Fruit fly (Drosophila melanogaster) whole organism, wandering third instar larva: Measurements from ENCODE around the gene Hap40.
A peak's percentile ranks its signal among the peaks of the same experiment; 100 is the strongest.

ENCODE experiments used
- Abd-B ChIP-seq: fragments of >200 bp; optimal IDR thresholded peaks from 2 replicates; lab custom pipeline; 2017; ENCODE audit warnings: missing biosample characterization, missing genetic modification characterization
- CG32264 ChIP-seq: fragments of 200-800 bp; sonication (Bioruptor generic); optimal IDR thresholded peaks from 2 replicates; lab custom pipeline; 2016; ENCODE audit warnings: missing biosample characterization, missing genetic modification characterization
- CG9705 ChIP-seq: fragments of 200-800 bp; sonication (Bioruptor generic); optimal IDR thresholded peaks from 2 replicates; lab custom pipeline; 2018; ENCODE audit warnings: missing biosample characterization, mild to moderate bottlenecking, missing genetic modification characterization
- CrebA ChIP-seq: fragments of 200-800 bp; sonication (Bioruptor generic); optimal IDR thresholded peaks from 2 replicates; lab custom pipeline; 2016; ENCODE audit warnings: missing biosample characterization, mild to moderate bottlenecking, missing genetic modification characterization, borderline replicate concordance
- Dfd ChIP-seq: fragments of >200 bp; optimal IDR thresholded peaks from 2 replicates; lab custom pipeline; 2017; ENCODE audit warnings: missing biosample characterization, missing genetic modification characterization
- Dif ChIP-seq: fragments of 200-275, 200-300 bp; sonication (Bioruptor generic); optimal IDR thresholded peaks from 2 replicates; lab custom pipeline; 2018; ENCODE audit warnings: missing biosample characterization, missing genetic modification characterization; ENCODE audit not compliant: partially characterized antibody
- GATAd ChIP-seq: sonication (Bioruptor generic); optimal IDR thresholded peaks from 2 replicates; lab custom pipeline; 2016; ENCODE audit warnings: missing biosample characterization, missing genetic modification characterization
- HLH106 ChIP-seq: fragments of 200-800 bp; optimal IDR thresholded peaks from 3 replicates; lab custom pipeline; 2019; ENCODE audit warnings: missing biosample characterization, mild to moderate bottlenecking, missing genetic modification characterization, moderate library complexity
- Hnf4 ChIP-seq: fragments of 200-800 bp; sonication (Bioruptor generic); optimal IDR thresholded peaks from 2 replicates; lab custom pipeline; 2016; ENCODE audit warnings: missing biosample characterization, mild to moderate bottlenecking, missing genetic modification characterization
- Hr78 ChIP-seq: fragments of >200 bp; optimal IDR thresholded peaks from 2 replicates; lab custom pipeline; 2017; ENCODE audit warnings: missing biosample characterization, missing genetic modification characterization
- Hr83 ChIP-seq: fragments of 200-300 bp; sonication (Bioruptor generic); optimal IDR thresholded peaks from 2 replicates; lab custom pipeline; 2016; ENCODE audit warnings: missing biosample characterization, mild to moderate bottlenecking, missing genetic modification characterization, moderate library complexity; ENCODE audit not compliant: poor library complexity, severe bottlenecking
- Jra ChIP-seq: sonication (Bioruptor generic); optimal IDR thresholded peaks from 2 replicates; lab custom pipeline; 2016; ENCODE audit warnings: missing biosample characterization, missing genetic modification characterization
- Mio ChIP-seq: sonication (Bioruptor generic); optimal IDR thresholded peaks from 2 replicates; lab custom pipeline; 2016; ENCODE audit warnings: missing biosample characterization, missing genetic modification characterization
- Myc ChIP-seq: fragments of >200 bp; optimal IDR thresholded peaks from 2 replicates; lab custom pipeline; 2017
- N ChIP-seq: fragments of >200 bp; optimal IDR thresholded peaks from 2 replicates; lab custom pipeline; 2018; ENCODE audit warnings: missing biosample characterization, missing external identifiers, missing genetic modification characterization
- OdsH ChIP-seq: fragments of 200-800 bp; sonication (Bioruptor generic); optimal IDR thresholded peaks from 2 replicates; lab custom pipeline; 2016; ENCODE audit warnings: missing biosample characterization, mild to moderate bottlenecking, missing genetic modification characterization
- Rel ChIP-seq, 2 experiments: fragments of 200-800 bp; sonication (Bioruptor generic) in 1 of 2; optimal IDR thresholded peaks; 2 replicates in 1 of 2; 3 replicates in 1 of 2; lab custom pipeline; 2016 to 2019; ENCODE audit warnings: mild to moderate bottlenecking in 2 of 2, missing biosample characterization in 2 of 2, missing genetic modification characterization in 2 of 2, moderate library complexity in 1 of 2
- Sp1 ChIP-seq: fragments of 200-800 bp; sonication (Bioruptor generic); optimal IDR thresholded peaks from 3 replicates; lab custom pipeline; 2019; ENCODE audit warnings: missing biosample characterization, mild to moderate bottlenecking, missing genetic modification characterization, moderate library complexity
- Vsx2 ChIP-seq: fragments of 200-300, 225-300 bp; sonication (Bioruptor generic); optimal IDR thresholded peaks from 2 replicates; lab custom pipeline; 2018; ENCODE audit warnings: missing biosample characterization, missing genetic modification characterization; ENCODE audit not compliant: partially characterized antibody
- br ChIP-seq: fragments of 200-800 bp; sonication (Bioruptor generic); optimal IDR thresholded peaks from 2 replicates; lab custom pipeline; 2016; ENCODE audit warnings: missing biosample characterization, missing genetic modification characterization
- brk ChIP-seq: fragments of 200-800 bp; sonication (Bioruptor generic); optimal IDR thresholded peaks from 2 replicates; lab custom pipeline; 2016; ENCODE audit warnings: missing biosample characterization, mild to moderate bottlenecking, missing genetic modification characterization
- dl ChIP-seq, 2 experiments: fragments of 175-275, 200-275 bp in 1 of 2; fragments of 200-275 bp in 1 of 2; sonication (Bioruptor generic); optimal IDR thresholded peaks; lab custom pipeline; 2018; ENCODE audit warnings: mild to moderate bottlenecking in 2 of 2, missing biosample characterization in 2 of 2, missing genetic modification characterization in 2 of 2, moderate library complexity in 2 of 2; ENCODE audit not compliant: partially characterized antibody in 2 of 2, insufficient read depth in 1 of 2
- dmrt93B ChIP-seq: fragments of 200-800 bp; sonication (Bioruptor generic); optimal IDR thresholded peaks from 2 replicates; lab custom pipeline; 2018; ENCODE audit warnings: missing biosample characterization, mild to moderate bottlenecking, missing genetic modification characterization
- dsf ChIP-seq: sonication (Bioruptor generic); optimal IDR thresholded peaks from 2 replicates; lab custom pipeline; 2016; ENCODE audit warnings: missing biosample characterization, missing genetic modification characterization, borderline replicate concordance
- ey ChIP-seq: fragments of 200-800 bp; sonication (Bioruptor generic); optimal IDR thresholded peaks from 2 replicates; lab custom pipeline; 2016; ENCODE audit warnings: missing biosample characterization, missing genetic modification characterization
- foxo ChIP-seq, 2 experiments: fragments of 200-800 bp; sonication (Bioruptor generic); optimal IDR thresholded peaks; 2 replicates in 1 of 2; 3 replicates in 1 of 2; lab custom pipeline; 2016 to 2017; ENCODE audit warnings: missing biosample characterization in 2 of 2, missing genetic modification characterization in 2 of 2
- fru ChIP-seq: fragments of 200-800 bp; sonication (Bioruptor generic); optimal IDR thresholded peaks from 3 replicates; lab custom pipeline; 2016; ENCODE audit warnings: missing biosample characterization, mild to moderate bottlenecking, missing genetic modification characterization
- h ChIP-seq: fragments of 200-800 bp; sonication (Bioruptor generic); optimal IDR thresholded peaks from 3 replicates; lab custom pipeline; 2016; ENCODE audit warnings: missing biosample characterization, mild to moderate bottlenecking, missing genetic modification characterization
- jim ChIP-seq: fragments of 175-275, 200-325 bp; sonication (Bioruptor generic); optimal IDR thresholded peaks from 2 replicates; lab custom pipeline; 2016; ENCODE audit warnings: missing biosample characterization, mild to moderate bottlenecking, missing genetic modification characterization
- lola ChIP-seq: fragments of >200 bp; optimal IDR thresholded peaks from 2 replicates; lab custom pipeline; 2017; ENCODE audit warnings: missing biosample characterization, missing genetic modification characterization
- pan ChIP-seq: fragments of >200 bp; optimal IDR thresholded peaks from 2 replicates; lab custom pipeline; 2017
- psq ChIP-seq: fragments of 200-800 bp; sonication (Bioruptor generic); optimal IDR thresholded peaks from 3 replicates; lab custom pipeline; 2017; ENCODE audit warnings: missing biosample characterization, mild to moderate bottlenecking, missing genetic modification characterization, moderate library complexity
- rgr ChIP-seq: fragments of 200-800 bp; sonication (Bioruptor generic); optimal IDR thresholded peaks from 3 replicates; lab custom pipeline; 2016; ENCODE audit warnings: missing biosample characterization, mild to moderate bottlenecking, missing genetic modification characterization
- sage ChIP-seq: fragments of 200-800 bp; sonication (Bioruptor generic); optimal IDR thresholded peaks from 2 replicates; lab custom pipeline; 2016; ENCODE audit warnings: missing biosample characterization, mild to moderate bottlenecking, missing genetic modification characterization
- sv ChIP-seq: fragments of 200-800 bp; sonication (Bioruptor generic); optimal IDR thresholded peaks from 3 replicates; lab custom pipeline; 2016; ENCODE audit warnings: missing biosample characterization, missing genetic modification characterization
- tai ChIP-seq: sonication (Bioruptor generic); optimal IDR thresholded peaks from 2 replicates; lab custom pipeline; 2016; ENCODE audit warnings: missing biosample characterization, missing genetic modification characterization
- usp ChIP-seq: fragments of >200 bp; optimal IDR thresholded peaks from 2 replicates; lab custom pipeline; 2017; ENCODE audit warnings: missing biosample characterization, missing genetic modification characterization
- woc ChIP-seq: sonication (Bioruptor generic); optimal IDR thresholded peaks from 2 replicates; lab custom pipeline; 2016; ENCODE audit warnings: missing biosample characterization, mild to moderate bottlenecking, missing genetic modification characterization

Gene Hap40

DNA sequence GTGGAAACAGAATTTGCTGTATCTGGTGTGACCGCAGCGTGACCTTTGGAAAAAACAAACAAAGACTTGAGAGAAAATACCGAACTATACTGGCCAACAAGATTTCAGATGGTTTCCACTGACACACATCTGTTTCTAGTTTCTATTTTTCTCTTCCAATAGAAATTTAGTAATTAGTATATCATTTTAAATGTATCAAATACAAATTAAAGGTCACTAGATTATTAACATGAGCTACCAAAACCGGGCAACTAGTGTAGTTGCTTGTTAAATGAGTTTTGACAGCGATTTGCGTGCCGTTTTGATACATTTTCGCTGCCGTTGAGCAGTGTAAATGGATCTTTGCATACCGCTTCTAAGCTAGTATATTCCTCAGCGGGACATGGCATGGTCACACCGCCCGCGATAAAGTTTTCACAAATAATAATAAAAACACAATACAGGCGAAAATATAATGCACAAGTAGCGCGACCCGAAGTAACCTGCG is at the start of gene Hap40, which contains the start of gene Pis:
TSS of gene Hap40 (plus strand) at position 406 of the 487 bp plus-strand sequence.
TSS of gene Pis (minus strand) at position 51 of the 487 bp plus-strand sequence.
- TF ChIP-seq Hr83 (GFP tag; lab: Kevin White, UChicago) (no peak), HLH106 (tag; lab: Kevin White, UChicago) (peak; percentile 80), sv (GFP tag; lab: Kevin White, UChicago) (peak; percentile 29), jim (no peak), GATAd (GFP tag; lab: Kevin White, UChicago) (no peak), br (GFP tag; lab: Kevin White, UChicago) (peak; percentile 54), Mio (GFP tag; lab: Kevin White, UChicago) (no peak), pan (lab: Kevin White, UChicago) (no peak), Sp1 (peak; percentile 63), Hnf4 (no peak), OdsH (GFP tag; lab: Kevin White, UChicago) (peak; percentile 25), brk (GFP tag; lab: Kevin White, UChicago) (no peak), CrebA (no peak), tai (GFP tag; lab: Kevin White, UChicago) (no peak), foxo (GFP tag; optimal IDR thresholded peaks at IDR 0.05; lab: Kevin White, UChicago) (peak in 1 of 2 experiments; percentile 74), Dfd (no peak), dmrt93B (GFP tag; lab: Kevin White, UChicago) (peak; percentile 68), lola (GFP tag; lab: Kevin White, UChicago) (no peak), fru (GFP tag; lab: Kevin White, UChicago) (no peak), CG9705 (GFP tag; lab: Kevin White, UChicago) (peak; percentile 49), Hr78 (no peak), usp (GFP tag; lab: Kevin White, UChicago) (no peak), h (peak; percentile 67), N (GFP tag; lab: Kevin White, UChicago) (peak; percentile 9), Vsx2 (GFP tag; lab: Kevin White, UChicago) (no peak), sage (GFP tag; lab: Kevin White, UChicago) (no peak), woc (GFP tag; lab: Kevin White, UChicago) (peak; percentile 55), Jra (no peak), CG32264 (GFP tag; lab: Kevin White, UChicago) (no peak), dl (GFP tag; optimal IDR thresholded peaks at IDR 0.05; lab: Kevin White, UChicago; ENCODE audit: insufficient read depth in 1 of 2, partially characterized antibody in 2 of 2) (no peak), ey (GFP tag; lab: Kevin White, UChicago) (peak; percentile 41), Rel (GFP tag; optimal IDR thresholded peaks at IDR 0.05; lab: Kevin White, UChicago) (no peak), Rel (tag; optimal IDR thresholded peaks at IDR 0.05; lab: Kevin White, UChicago) (peak; percentile 34), Myc (no peak), Abd-B (GFP tag; lab: Kevin White, UChicago) (no peak), dsf (GFP tag; lab: Kevin White, UChicago) (no peak), Dif (no peak), rgr (GFP tag; lab: Kevin White, UChicago) (peak; percentile 63), psq (GFP tag; lab: Kevin White, UChicago) (peak; percentile 40)

DNA sequence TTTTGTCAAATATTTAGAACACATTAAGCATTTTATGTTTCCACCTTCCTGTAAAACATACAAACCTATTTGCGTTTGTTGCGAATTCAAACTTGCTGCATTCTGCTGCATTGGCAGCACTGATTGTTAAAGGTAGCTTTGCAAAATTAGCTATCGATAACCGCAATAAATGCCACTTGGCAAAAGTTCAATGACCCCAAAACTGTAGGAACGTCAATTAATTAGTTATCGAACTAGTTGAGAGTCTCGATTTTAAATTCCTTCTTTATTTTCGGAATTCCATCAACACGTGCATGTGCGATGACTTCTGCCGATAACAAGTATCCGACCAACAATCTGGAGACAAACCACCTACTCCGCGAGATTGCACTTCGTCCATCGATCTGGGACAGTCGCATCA is 41.6 kb upstream of the Hap40 start, which contains the start of gene CG8119:
TSS of gene CG8119 (plus strand) at position 301 of the 400 bp plus-strand sequence.
- no peak for TF ChIP-seq ey (GFP tag; lab: Kevin White, UChicago)
- TF ChIP-seq N (GFP tag; lab: Kevin White, UChicago) = no peak
- TF ChIP-seq tai (GFP tag; lab: Kevin White, UChicago) = no peak
- no peak for TF ChIP-seq Myc
- no peak for TF ChIP-seq CrebA
- TF ChIP-seq h = no peak
- no peak for TF ChIP-seq dsf (GFP tag; lab: Kevin White, UChicago)
- TF ChIP-seq Hr83 (GFP tag; lab: Kevin White, UChicago) = no peak
- TF ChIP-seq foxo (GFP tag; optimal IDR thresholded peaks at IDR 0.05; lab: Kevin White, UChicago) = no peak
- no peak for TF ChIP-seq Rel (GFP tag; optimal IDR thresholded peaks at IDR 0.05; lab: Kevin White, UChicago)
- no peak for TF ChIP-seq Rel (tag; optimal IDR thresholded peaks at IDR 0.05; lab: Kevin White, UChicago)
- TF ChIP-seq OdsH (GFP tag; lab: Kevin White, UChicago) = no peak
- no peak for TF ChIP-seq Dif
- TF ChIP-seq brk (GFP tag; lab: Kevin White, UChicago) = no peak
- no peak for TF ChIP-seq GATAd (GFP tag; lab: Kevin White, UChicago)
- no peak for TF ChIP-seq Hnf4
- TF ChIP-seq dmrt93B (GFP tag; lab: Kevin White, UChicago) = no peak
- no peak for TF ChIP-seq jim
- no peak for TF ChIP-seq HLH106 (tag; lab: Kevin White, UChicago)
- TF ChIP-seq psq (GFP tag; lab: Kevin White, UChicago) = no peak
- no peak for TF ChIP-seq Dfd
